Worm (Caenorhabditis elegans) whole organism, late embryonic: ENCODE data around the gene clec-139.

ENCODE experiments used
- C08G9.2 ChIP-seq: sonication (generic microtip); optimal IDR thresholded peaks from 2 replicates; lab custom pipeline; 2016; ENCODE audit warnings: mild to moderate bottlenecking, missing genetic modification characterization, moderate library complexity, missing compliant biosample characterization
- ama-1 ChIP-seq: fragments of 150-350 bp; optimal IDR thresholded peaks from 2 replicates; lab custom pipeline; 2014
- ceh-18 ChIP-seq: sonication (generic microtip); optimal IDR thresholded peaks from 2 replicates; lab custom pipeline; 2016; ENCODE audit warnings: missing genetic modification characterization, missing compliant biosample characterization
- ceh-19 ChIP-seq: fragments of 200-800 bp; sonication (Bioruptor generic); optimal IDR thresholded peaks from 2 replicates; lab custom pipeline; 2018; ENCODE audit warnings: mild to moderate bottlenecking, missing genetic modification characterization, missing compliant biosample characterization
- ceh-24 ChIP-seq: sonication (generic microtip); optimal IDR thresholded peaks from 2 replicates; lab custom pipeline; 2016; ENCODE audit warnings: mild to moderate bottlenecking, missing genetic modification characterization, missing compliant biosample characterization
- ceh-31 ChIP-seq: sonication (generic microtip); optimal IDR thresholded peaks from 2 replicates; lab custom pipeline; 2016; ENCODE audit warnings: missing genetic modification characterization, missing compliant biosample characterization
- ceh-34 ChIP-seq: sonication (generic microtip); optimal IDR thresholded peaks from 2 replicates; lab custom pipeline; 2016; ENCODE audit warnings: mild to moderate bottlenecking, missing genetic modification characterization, missing compliant biosample characterization
- ceh-45 ChIP-seq: fragments of 200-800 bp; sonication (Bioruptor generic); IDR thresholded peaks from 2 replicates; pipeline ENCODE4 v1.3.6; 2022; ENCODE audit warnings: missing genetic modification reagents, missing genetic modification characterization, missing compliant biosample characterization
- ceh-48 ChIP-seq: sonication (generic microtip); optimal IDR thresholded peaks from 2 replicates; lab custom pipeline; 2016; ENCODE audit warnings: missing genetic modification characterization, inconsistent platforms, missing compliant biosample characterization
- ceh-6 ChIP-seq: fragments of 200-800 bp; sonication (Bioruptor generic); optimal IDR thresholded peaks from 2 replicates; lab custom pipeline; 2018; ENCODE audit warnings: mild to moderate bottlenecking, missing genetic modification characterization, missing compliant biosample characterization
- dmd-4 ChIP-seq: sonication (generic microtip); optimal IDR thresholded peaks from 2 replicates; lab custom pipeline; 2016; ENCODE audit warnings: borderline replicate concordance, missing genetic modification characterization, missing compliant biosample characterization
- elt-2 ChIP-seq: sonication (generic microtip); optimal IDR thresholded peaks from 2 replicates; lab custom pipeline; 2016; ENCODE audit warnings: missing genetic modification reagents, missing genetic modification characterization, missing compliant biosample characterization
- ets-4 ChIP-seq: sonication (generic microtip); optimal IDR thresholded peaks from 2 replicates; lab custom pipeline; 2016; ENCODE audit warnings: missing genetic modification characterization, missing compliant biosample characterization
- fkh-10 ChIP-seq: fragments of 150-350 bp; optimal IDR thresholded peaks from 2 replicates; lab custom pipeline; 2014; ENCODE audit warnings: missing biosample characterization, missing genetic modification reagents, missing genetic modification characterization
- hlh-13 ChIP-seq: fragments of 200-800 bp; sonication (Bioruptor generic); optimal IDR thresholded peaks from 2 replicates; lab custom pipeline; 2018; ENCODE audit warnings: mild to moderate bottlenecking, missing genetic modification characterization, missing compliant biosample characterization
- hlh-15 ChIP-seq: sonication (generic microtip); optimal IDR thresholded peaks from 2 replicates; lab custom pipeline; 2016; ENCODE audit warnings: missing genetic modification characterization, missing compliant biosample characterization
- nhr-232 ChIP-seq: sonication (generic microtip); optimal IDR thresholded peaks from 2 replicates; lab custom pipeline; 2016; ENCODE audit warnings: missing genetic modification characterization, missing compliant biosample characterization
- npax-4 ChIP-seq: sonication (generic microtip); optimal IDR thresholded peaks from 2 replicates; lab custom pipeline; 2016; ENCODE audit warnings: missing genetic modification characterization, missing compliant biosample characterization
- pat-9 ChIP-seq: fragments of 200-800 bp; sonication (Bioruptor generic); optimal IDR thresholded peaks from 2 replicates; lab custom pipeline; 2018; ENCODE audit warnings: mild to moderate bottlenecking, missing genetic modification characterization, moderate library complexity, missing compliant biosample characterization
- pax-1 ChIP-seq: fragments of 150-350 bp; optimal IDR thresholded peaks from 2 replicates; lab custom pipeline; 2014; ENCODE audit warnings: missing biosample characterization, missing genetic modification characterization
- pha-2 ChIP-seq: sonication (generic microtip); optimal IDR thresholded peaks from 2 replicates; lab custom pipeline; 2017; ENCODE audit warnings: mild to moderate bottlenecking, missing genetic modification characterization, missing compliant biosample characterization
- pha-4 ChIP-seq: fragments of 150-350 bp; optimal IDR thresholded peaks from 2 replicates; lab custom pipeline; 2018; ENCODE audit warnings: missing biosample characterization, missing genetic modification reagents, missing genetic modification characterization
- pqm-1 ChIP-seq: sonication (generic microtip); optimal IDR thresholded peaks from 2 replicates; lab custom pipeline; 2016; ENCODE audit warnings: missing genetic modification characterization, missing compliant biosample characterization
- ref-2 ChIP-seq: sonication (generic microtip); optimal IDR thresholded peaks from 2 replicates; lab custom pipeline; 2016; ENCODE audit warnings: missing genetic modification characterization, missing compliant biosample characterization
- rnt-1 ChIP-seq: sonication (generic microtip); optimal IDR thresholded peaks from 2 replicates; lab custom pipeline; 2016; ENCODE audit warnings: missing genetic modification characterization, missing compliant biosample characterization
- sox-2 ChIP-seq: fragments of 200-800 bp; sonication (Bioruptor generic); IDR thresholded peaks from 2 replicates; pipeline ENCODE4 v1.3.6; 2022; ENCODE audit warnings: missing genetic modification reagents, missing genetic modification characterization, missing compliant biosample characterization
- tbx-2 ChIP-seq: sonication (generic microtip); optimal IDR thresholded peaks from 2 replicates; lab custom pipeline; 2016; ENCODE audit warnings: missing genetic modification characterization, missing compliant biosample characterization
- unc-3 ChIP-seq, 2 experiments: fragments of 200-800 bp in 1 of 2; sonication (Bioruptor generic) in 1 of 2; sonication (generic microtip) in 1 of 2; conservative IDR thresholded peaks in 1 of 2; optimal IDR thresholded peaks in 1 of 2; 2 replicates each; pipeline versions ENCODE4 v1.3.6 to Lab custom; 2016 to 2022; ENCODE audit warnings: missing compliant biosample characterization in 2 of 2, missing genetic modification characterization in 2 of 2, missing genetic modification reagents in 1 of 2
- unc-42 ChIP-seq: sonication (generic microtip); optimal IDR thresholded peaks from 2 replicates; lab custom pipeline; 2016; ENCODE audit warnings: missing genotype, missing genetic modification characterization, missing compliant biosample characterization
- unc-55 ChIP-seq: sonication (generic microtip); optimal IDR thresholded peaks from 2 replicates; lab custom pipeline; 2017; ENCODE audit warnings: missing biosample characterization, missing genetic modification reagents, missing genetic modification characterization
- ztf-16 ChIP-seq: sonication (generic microtip); optimal IDR thresholded peaks from 2 replicates; lab custom pipeline; 2017; ENCODE audit warnings: missing genetic modification characterization, missing compliant biosample characterization

Gene clec-139

DNA sequence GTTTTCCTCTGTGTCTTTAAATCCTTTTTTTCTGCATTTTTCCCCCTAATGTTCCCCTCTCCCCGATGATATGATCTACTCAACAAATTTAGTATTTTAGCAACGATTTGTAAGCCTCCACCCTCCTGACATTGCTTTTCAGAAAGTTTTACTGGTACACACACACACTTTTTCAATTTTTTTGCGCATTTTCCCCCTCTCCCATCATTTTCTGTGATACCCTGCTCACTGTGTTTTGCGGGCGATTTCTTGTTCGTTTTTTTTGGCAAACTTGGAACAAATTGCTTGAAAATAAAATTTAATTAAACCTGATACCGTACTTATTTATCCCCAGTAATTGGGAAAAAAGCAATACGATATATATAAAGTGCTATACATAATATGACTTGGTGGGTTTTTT is 30.9 kb downstream of the clec-139 start:
- TF ChIP-seq pat-9 (tag; lab: Kevin White, UChicago) (no peak), npax-4 (tag; lab: Kevin White, UChicago) (no peak), ceh-19 (no peak), tbx-2 (tag; lab: Kevin White, UChicago) (no peak), unc-3 (GFP tag; conservative IDR thresholded peaks at IDR 0.05; lab: Robert Waterston, UW) (no peak), unc-3 (tag; optimal IDR thresholded peaks at IDR 0.05; lab: Kevin White, UChicago) (no peak), pha-2 (tag; lab: Kevin White, UChicago) (no peak), fkh-10 (no peak), ceh-24 (tag; lab: Kevin White, UChicago) (no peak), dmd-4 (tag; lab: Kevin White, UChicago) (peak; percentile 18), ceh-34 (tag; lab: Kevin White, UChicago) (no peak), rnt-1 (tag; lab: Kevin White, UChicago) (peak; percentile 10), ztf-16 (no peak), ceh-48 (tag; lab: Kevin White, UChicago) (no peak), ets-4 (tag; lab: Kevin White, UChicago) (no peak)

DNA sequence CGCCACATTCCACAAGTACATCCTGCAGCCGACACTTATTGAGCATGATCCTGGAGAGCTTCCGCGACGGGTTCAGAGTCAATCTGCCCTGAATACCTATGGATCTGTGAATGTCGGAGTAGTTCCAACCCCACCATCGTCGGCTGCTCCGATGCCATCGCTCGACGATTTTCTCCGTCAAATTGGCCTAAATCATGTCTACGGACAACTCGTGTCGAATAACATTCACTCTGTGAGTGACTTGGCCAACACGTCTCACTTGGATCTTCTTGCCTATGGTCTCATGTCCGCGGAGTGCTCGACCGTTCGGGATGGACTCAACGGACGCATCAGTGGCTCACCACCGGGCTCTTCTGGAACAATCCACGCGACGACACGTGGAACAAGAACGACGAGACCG is 31.5 kb downstream of the clec-139 start:
- TF ChIP-seq pha-4 (tag; lab: Kevin White, UChicago) (no peak), unc-55 (GFP tag; lab: Kevin White, UChicago) (no peak), pax-1 (tag; lab: Kevin White, UChicago) (no peak), hlh-15 (tag; lab: Kevin White, UChicago) (no peak), unc-3 (GFP tag; conservative IDR thresholded peaks at IDR 0.05; lab: Robert Waterston, UW) (no peak), unc-3 (tag; optimal IDR thresholded peaks at IDR 0.05; lab: Kevin White, UChicago) (no peak), hlh-13 (GFP tag; lab: Kevin White, UChicago) (no peak), pqm-1 (tag; lab: Kevin White, UChicago) (no peak), dmd-4 (tag; lab: Kevin White, UChicago) (no peak)

- no peak for TF ChIP-seq npax-4 (tag; lab: Kevin White, UChicago)
- TF ChIP-seq sox-2: peak; percentile 51; the same call in 1 of the 2 replicates
- peak; percentile 12 for TF ChIP-seq ceh-6 (GFP tag; lab: Kevin White, UChicago)
- TF ChIP-seq, all 69 proteins: peak for 2
These were observed 36.2 kb downstream of the clec-139 start for ce11 chrII:4585327-4585726.

ce11 chrII:4584313-4584712 is 37.2 kb downstream of the clec-139 start:
- peak; percentile 90 for TF ChIP-seq elt-2 (tag; lab: Kevin White, UChicago)
- TF ChIP-seq C08G9.2 (tag; lab: Kevin White, UChicago): no peak
- peak; percentile 97 for TF ChIP-seq unc-42 (tag; lab: Kevin White, UChicago)
- peak; percentile 46 for TF ChIP-seq ceh-31 (tag; lab: Kevin White, UChicago)

DNA sequence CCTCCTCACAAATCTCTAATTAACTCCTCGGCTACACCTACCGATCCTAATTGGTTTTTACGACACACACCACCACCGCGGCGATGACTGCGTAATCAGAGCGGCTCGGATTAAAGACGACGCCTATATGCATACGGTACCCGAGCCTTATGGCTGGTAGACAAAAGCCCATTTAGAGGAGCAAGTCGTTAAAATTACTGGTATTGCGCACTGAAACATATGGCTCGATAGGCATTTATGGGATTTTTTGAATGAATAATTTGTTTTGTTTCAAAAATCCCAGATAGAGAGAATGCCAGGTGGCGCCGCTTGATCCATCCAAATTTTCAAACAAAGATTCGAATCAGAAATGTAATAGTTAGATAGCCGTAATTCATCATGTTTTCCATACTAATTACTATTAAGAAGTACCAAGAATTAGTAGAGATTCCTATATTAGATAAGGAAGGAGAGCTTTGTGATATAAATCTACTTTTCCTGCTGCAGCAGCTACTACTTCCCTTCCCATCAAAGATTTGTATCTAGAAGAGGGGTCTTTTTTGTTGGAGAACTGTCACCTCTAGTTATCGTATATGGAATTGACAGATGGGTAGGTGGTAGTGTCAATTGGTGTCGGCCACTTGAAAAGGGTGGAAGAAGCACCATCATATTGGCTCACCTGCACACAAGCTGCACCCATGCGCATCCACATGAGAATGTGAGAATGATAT is 38.2 kb downstream of the clec-139 start:
- no peak for TF ChIP-seq hlh-13 (GFP tag; lab: Kevin White, UChicago)
- TF ChIP-seq ceh-24 (tag; lab: Kevin White, UChicago): no peak
- peak; percentile 16 for TF ChIP-seq ama-1
- no peak for TF ChIP-seq pha-2 (tag; lab: Kevin White, UChicago)
- TF ChIP-seq unc-55 (GFP tag; lab: Kevin White, UChicago): peak; percentile 3
- no peak for TF ChIP-seq ref-2 (tag; lab: Kevin White, UChicago)
- TF ChIP-seq ceh-45 (GFP tag; lab: Robert Waterston, UW): no peak
- TF ChIP-seq ztf-16: no peak
- no peak for TF ChIP-seq pha-4 (tag; lab: Kevin White, UChicago)
- TF ChIP-seq ceh-18: no peak

DNA sequence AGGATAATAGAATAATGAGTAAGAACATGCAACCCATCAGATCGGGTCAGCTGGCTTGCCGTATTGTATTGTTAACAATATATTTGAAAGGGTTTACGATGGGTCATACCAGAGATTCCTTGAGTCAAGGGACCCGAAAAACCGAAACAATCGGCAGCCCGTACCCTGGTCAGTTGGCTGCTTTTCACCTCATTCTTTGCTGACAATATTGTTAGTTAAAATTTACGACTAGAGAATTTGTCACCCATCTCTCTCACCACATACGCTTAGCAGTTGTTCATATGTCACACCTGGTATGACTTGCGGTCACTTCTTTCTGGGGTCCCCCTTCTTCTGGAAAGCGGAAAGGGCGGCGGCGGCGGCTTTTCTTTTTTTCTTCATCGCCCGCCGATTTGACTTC is 40.5 kb downstream of the clec-139 start:
- TF ChIP-seq nhr-232 (no peak), unc-55 (GFP tag; lab: Kevin White, UChicago) (peak; percentile 30)
